Worm (Caenorhabditis elegans) whole organism, mixed stage, embryonic: ENCODE data around the gene cest-25.
"Not testable (repeated sequence)": the region's sequence is repeated elsewhere in the genome, so short reads cannot be mapped to it uniquely, and the experiment has no call there.

Experiments used
- M03D4.4 ChIP-seq: sonication (generic microtip); optimal IDR thresholded peaks from 2 replicates; lab custom pipeline; 2017; ENCODE audit warnings: mild to moderate bottlenecking, missing genetic modification characterization, missing compliant biosample characterization
- blmp-1 ChIP-seq: fragments of 150-350 bp; optimal IDR thresholded peaks from 2 replicates; lab custom pipeline; 2014; ENCODE audit warnings: missing biosample characterization, missing genetic modification characterization
- ceh-39 ChIP-seq: fragments of 150-350 bp; optimal IDR thresholded peaks from 2 replicates; lab custom pipeline; 2014; ENCODE audit warnings: missing biosample characterization, missing genetic modification characterization
- ceh-83 ChIP-seq: fragments of 200-800 bp; sonication (Bioruptor generic); optimal IDR thresholded peaks from 2 replicates; lab custom pipeline; 2018; ENCODE audit warnings: mild to moderate bottlenecking, missing genetic modification characterization, missing compliant biosample characterization
- ces-1 ChIP-seq: fragments of 150-350 bp; optimal IDR thresholded peaks from 2 replicates; lab custom pipeline; 2014; ENCODE audit warnings: missing biosample characterization, missing genetic modification reagents, missing genetic modification characterization
- cnd-1 ChIP-seq: fragments of 200-800 bp; sonication (Bioruptor generic); optimal IDR thresholded peaks from 2 replicates; lab custom pipeline; 2018; ENCODE audit warnings: mild to moderate bottlenecking, missing genetic modification characterization, missing compliant biosample characterization
- elt-1 ChIP-seq: sonication (generic microtip); optimal IDR thresholded peaks from 2 replicates; lab custom pipeline; 2017; ENCODE audit warnings: missing genetic modification characterization, mild to moderate bottlenecking, missing compliant biosample characterization, antibody characterized with exemption, moderate library complexity, borderline replicate concordance; ENCODE audit not compliant: insufficient read depth
- elt-3 ChIP-seq: fragments of 150-350 bp; optimal IDR thresholded peaks from 2 replicates; lab custom pipeline; 2014; ENCODE audit warnings: missing biosample characterization, missing genetic modification characterization
- lin-13 ChIP-seq: fragments of 150-350 bp; optimal IDR thresholded peaks from 2 replicates; lab custom pipeline; 2014; ENCODE audit warnings: missing biosample characterization, missing genetic modification characterization
- lsy-2 ChIP-seq: fragments of 150-350 bp; optimal IDR thresholded peaks from 2 replicates; lab custom pipeline; 2014; ENCODE audit warnings: missing biosample characterization, missing genetic modification characterization
- mab-5 ChIP-seq: fragments of 150-350 bp; optimal IDR thresholded peaks from 2 replicates; lab custom pipeline; 2014; ENCODE audit warnings: missing biosample characterization, missing genetic modification characterization
- mep-1 ChIP-seq: fragments of 150-350 bp; optimal IDR thresholded peaks from 2 replicates; lab custom pipeline; 2017; ENCODE audit warnings: missing biosample characterization, missing genetic modification reagents, missing genetic modification characterization, inconsistent platforms
- nhr-2 ChIP-seq: fragments of 150-350 bp; optimal IDR thresholded peaks from 2 replicates; lab custom pipeline; 2014; ENCODE audit warnings: missing biosample characterization, missing genetic modification characterization
- nhr-237 ChIP-seq: fragments of 150-350 bp; optimal IDR thresholded peaks from 2 replicates; lab custom pipeline; 2014; ENCODE audit warnings: missing biosample characterization, missing genetic modification characterization
- nhr-76 ChIP-seq: sonication (generic microtip); optimal IDR thresholded peaks from 2 replicates; lab custom pipeline; 2017; ENCODE audit warnings: missing biosample characterization, missing genetic modification characterization
- pha-4 ChIP-seq: fragments of 150-350 bp; optimal IDR thresholded peaks from 2 replicates; lab custom pipeline; 2018; ENCODE audit warnings: missing biosample characterization, missing genetic modification reagents, missing genetic modification characterization
- snpc-4 ChIP-seq: fragments of 150-350 bp; optimal IDR thresholded peaks from 2 replicates; lab custom pipeline; 2014; ENCODE audit warnings: missing biosample characterization, missing genetic modification characterization
- sptf-1 ChIP-seq: sonication (generic microtip); optimal IDR thresholded peaks from 2 replicates; lab custom pipeline; 2017; ENCODE audit warnings: mild to moderate bottlenecking, missing genetic modification characterization, moderate library complexity, missing compliant biosample characterization
- zip-8 ChIP-seq: fragments of 150-350 bp; optimal IDR thresholded peaks from 2 replicates; lab custom pipeline; 2014; ENCODE audit warnings: missing biosample characterization, missing genetic modification characterization

Gene cest-25

ce11 chrIII:2699363-2699762 is 40.0 kb downstream of the cest-25 start, which contains the start of gene cox-6B:
cox-6B (plus strand) TSS chrIII:2699663.
- TF ChIP-seq mab-5; cnd-1 (tag; lab: Kevin White, UChicago); M03D4.4: not testable (repeated sequence)

- no peak for TF ChIP-seq elt-3 (tag; lab: Kevin White, UChicago)
- TF ChIP-seq ces-1 (GFP tag; lab: Kevin White, UChicago): peak; percentile 38
- peak; percentile 45 for TF ChIP-seq mep-1
- TF ChIP-seq pha-4 (tag; lab: Kevin White, UChicago): peak; percentile 13
- TF ChIP-seq nhr-2: no peak
- peak; percentile 12 for TF ChIP-seq lin-13 (tag; lab: Kevin White, UChicago)
Measured at ce11 chrIII:2698740-2699139, 40.6 kb downstream of the cest-25 start, which contains the start of gene slc-30A9. slc-30A9 (minus strand) TSS chrIII:2698817.

- TF ChIP-seq sptf-1 (no peak), blmp-1 (tag; lab: Kevin White, UChicago) (no peak), nhr-2 (no peak), ceh-83 (GFP tag; lab: Kevin White, UChicago) (no peak), elt-3 (tag; lab: Kevin White, UChicago) (no peak)
Measured at ce11 chrIII:2687412-2687811, 51.9 kb downstream of the cest-25 start.

ce11 chrIII:2686663-2687062 is 52.7 kb downstream of the cest-25 start:
- TF ChIP-seq elt-1: no peak
- TF ChIP-seq lin-13 (tag; lab: Kevin White, UChicago): no peak
- no peak for TF ChIP-seq zip-8 (tag; lab: Kevin White, UChicago)
- TF ChIP-seq ces-1 (GFP tag; lab: Kevin White, UChicago): peak; percentile 47

- TF ChIP-seq elt-1 (no peak), ceh-39 (no peak), mep-1 (no peak), mab-5 (no peak), lsy-2 (tag; lab: Kevin White, UChicago) (no peak), snpc-4 (tag; lab: Kevin White, UChicago) (no peak), nhr-237 (tag; lab: Kevin White, UChicago) (no peak), zip-8 (tag; lab: Kevin White, UChicago) (no peak), nhr-76 (tag; lab: Kevin White, UChicago) (no peak), elt-3 (tag; lab: Kevin White, UChicago) (no peak)
Measured at ce11 chrIII:2686064-2686463, 53.3 kb downstream of the cest-25 start, which contains the start of the genes Y71H2AL.2, Y71H2AL.4 and pbo-1. Y71H2AL.2 (plus strand) TSS chrIII:2686364. Y71H2AL.4 (plus strand) TSS chrIII:2686408. pbo-1 (minus strand) TSS chrIII:2686463.
